Fruit fly (Drosophila melanogaster): Measurements from ENCODE around the gene Dpck.

Dpck gene

DNA sequence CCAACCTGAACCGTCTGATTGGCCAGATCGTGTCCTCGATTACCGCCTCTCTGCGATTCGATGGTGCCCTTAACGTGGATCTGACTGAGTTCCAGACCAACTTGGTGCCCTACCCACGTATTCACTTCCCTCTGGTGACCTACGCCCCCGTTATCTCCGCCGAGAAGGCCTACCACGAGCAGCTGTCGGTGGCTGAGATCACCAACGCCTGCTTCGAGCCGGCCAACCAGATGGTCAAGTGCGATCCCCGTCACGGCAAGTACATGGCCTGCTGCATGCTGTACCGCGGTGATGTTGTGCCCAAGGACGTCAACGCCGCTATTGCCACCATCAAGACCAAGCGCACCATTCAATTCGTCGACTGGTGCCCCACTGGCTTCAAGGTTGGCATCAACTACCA, 5.9 kb downstream of the Dpck start:
- no peak for TF ChIP-seq CG13204 (GFP tag; optimal IDR thresholded peaks at IDR 0.05)
- TF ChIP-seq Pif1B (GFP tag; optimal IDR thresholded peaks at IDR 0.05), result no peak
- TF ChIP-seq Ets98B (GFP tag; IDR thresholded peaks at IDR 0.05), result no peak
- no peak for TF ChIP-seq rn (GFP tag; IDR thresholded peaks at IDR 0.05)
- TF ChIP-seq CG8159 (tag; optimal IDR thresholded peaks at IDR 0.05), result no peak
- TF ChIP-seq CG4496 (GFP tag; IDR thresholded peaks at IDR 0.05), result no peak

DNA sequence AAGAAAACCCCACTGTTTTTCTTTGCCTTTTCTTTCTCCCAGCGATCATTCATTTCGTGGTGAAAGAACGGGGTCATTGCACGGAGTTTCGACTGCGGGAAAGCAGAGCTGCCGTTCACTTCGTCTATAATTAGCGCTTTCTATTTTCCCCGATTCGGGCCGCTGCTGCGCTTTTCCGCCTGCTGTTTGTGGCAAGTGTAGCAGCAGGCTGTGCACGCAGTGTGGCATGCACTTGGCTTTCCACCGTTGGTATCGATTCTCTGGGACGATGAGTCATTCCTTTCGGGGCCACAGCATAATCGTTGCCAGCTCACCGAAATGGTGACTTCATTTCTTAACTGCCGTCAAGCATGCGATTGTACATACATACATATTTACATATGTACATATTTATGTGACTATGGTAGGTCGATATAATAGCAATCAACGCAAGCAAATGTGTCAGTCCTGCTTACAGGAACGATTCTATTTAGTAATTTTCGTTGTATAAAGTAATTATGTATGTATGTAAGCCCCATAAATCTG, 6.9 kb downstream of the Dpck start:
- no peak for TF ChIP-seq CG10348 (GFP tag; IDR thresholded peaks at IDR 0.05)
- peak; percentile 20 for TF ChIP-seq Pif1A (GFP tag; optimal IDR thresholded peaks at IDR 0.05)
- TF ChIP-seq CG9948 (tag; optimal IDR thresholded peaks at IDR 0.05), result no peak
- no peak for TF ChIP-seq CG15710 (tag; optimal IDR thresholded peaks at IDR 0.05)
- no peak for TF ChIP-seq Pif1B (GFP tag; optimal IDR thresholded peaks at IDR 0.05)
- peak; percentile 53; the same call in 1 of the 3 replicates for TF ChIP-seq fd96Ca (GFP tag; IDR thresholded peaks at IDR 0.05)
- TF ChIP-seq CG17806 (tag; optimal IDR thresholded peaks at IDR 0.05), result no peak
- TF ChIP-seq CG4496 (GFP tag; IDR thresholded peaks at IDR 0.05), result 0 out of 3 replicates have a peak, but pooled peaks have one; percentile 15
- TF ChIP-seq CG13204 (GFP tag; optimal IDR thresholded peaks at IDR 0.05), result no peak
- TF ChIP-seq CG8159 (tag; optimal IDR thresholded peaks at IDR 0.05), result no peak
- TF ChIP-seq Snoo (tag; optimal IDR thresholded peaks at IDR 0.05), result no peak
- TF ChIP-seq CG14655 (GFP tag; optimal IDR thresholded peaks at IDR 0.05), result no peak
- TF ChIP-seq CG32121 (GFP tag; IDR thresholded peaks at IDR 0.05), result no peak
- no peak for TF ChIP-seq CG12605 (GFP tag; IDR thresholded peaks at IDR 0.05)
- no peak for TF ChIP-seq rn (GFP tag; IDR thresholded peaks at IDR 0.05)
- TF ChIP-seq D1 (tag; optimal IDR thresholded peaks at IDR 0.05), result no peak
- no peak for TF ChIP-seq gl (tag; optimal IDR thresholded peaks at IDR 0.05)
- peak; percentile 86 for TF ChIP-seq EcR (GFP tag; optimal IDR thresholded peaks at IDR 0.05)
- TF ChIP-seq Ets98B (GFP tag; IDR thresholded peaks at IDR 0.05), result no peak; the same call in 1 of the 2 replicates
- no peak for TF ChIP-seq CG8301 (tag; optimal IDR thresholded peaks at IDR 0.05)
- TF ChIP-seq CG34367 (tag; optimal IDR thresholded peaks at IDR 0.05), result no peak

DNA sequence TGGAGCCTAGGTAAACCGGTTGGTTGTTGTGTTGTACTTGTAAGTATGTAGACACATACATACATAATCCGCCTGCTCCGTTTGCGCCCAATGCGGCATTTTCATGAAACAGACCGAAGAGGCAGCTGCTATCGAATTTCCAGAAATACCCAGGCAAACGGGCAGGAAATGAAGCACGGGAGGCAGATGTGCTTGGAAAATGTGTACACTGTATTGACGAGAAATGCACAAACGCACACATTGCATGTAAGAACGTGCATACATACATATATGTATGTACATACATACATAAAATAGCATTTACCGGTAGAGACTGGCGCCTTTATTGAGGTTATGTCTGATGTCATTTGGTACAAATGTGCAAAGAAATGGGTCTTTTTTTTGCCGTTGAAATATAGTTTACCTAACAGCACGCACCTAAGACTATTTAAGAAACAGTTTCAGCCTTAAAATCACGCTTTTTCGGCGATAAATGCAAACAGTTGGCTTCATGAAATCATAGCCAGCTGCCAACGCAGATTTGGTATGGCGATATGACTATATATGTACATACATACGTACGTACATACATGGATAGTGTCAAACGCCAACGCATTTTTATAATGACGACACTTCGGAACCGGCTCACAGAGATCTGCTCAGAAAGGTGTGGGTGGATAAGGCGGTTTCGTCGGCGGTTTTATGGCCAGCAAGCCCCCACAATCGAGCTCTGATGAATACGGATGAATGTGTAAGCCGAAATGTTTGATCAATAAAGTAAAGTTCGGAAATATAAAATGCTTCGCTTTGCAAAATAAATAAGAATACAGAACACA, 7.7 kb downstream of the Dpck start:
- TF ChIP-seq Ets98B (GFP tag; IDR thresholded peaks at IDR 0.05) (no peak), CG8159 (tag; optimal IDR thresholded peaks at IDR 0.05) (peak; percentile 32), CG13204 (GFP tag; optimal IDR thresholded peaks at IDR 0.05) (no peak), CG12605 (GFP tag; IDR thresholded peaks at IDR 0.05) (no peak), EcR (GFP tag; optimal IDR thresholded peaks at IDR 0.05) (no peak), CG4496 (GFP tag; IDR thresholded peaks at IDR 0.05) (peak; percentile 45; the same call in 1 of the 3 replicates), CG9948 (tag; optimal IDR thresholded peaks at IDR 0.05) (no peak), CG10348 (GFP tag; IDR thresholded peaks at IDR 0.05) (no peak), CG34367 (tag; optimal IDR thresholded peaks at IDR 0.05) (no peak), gl (tag; optimal IDR thresholded peaks at IDR 0.05) (no peak)

DNA sequence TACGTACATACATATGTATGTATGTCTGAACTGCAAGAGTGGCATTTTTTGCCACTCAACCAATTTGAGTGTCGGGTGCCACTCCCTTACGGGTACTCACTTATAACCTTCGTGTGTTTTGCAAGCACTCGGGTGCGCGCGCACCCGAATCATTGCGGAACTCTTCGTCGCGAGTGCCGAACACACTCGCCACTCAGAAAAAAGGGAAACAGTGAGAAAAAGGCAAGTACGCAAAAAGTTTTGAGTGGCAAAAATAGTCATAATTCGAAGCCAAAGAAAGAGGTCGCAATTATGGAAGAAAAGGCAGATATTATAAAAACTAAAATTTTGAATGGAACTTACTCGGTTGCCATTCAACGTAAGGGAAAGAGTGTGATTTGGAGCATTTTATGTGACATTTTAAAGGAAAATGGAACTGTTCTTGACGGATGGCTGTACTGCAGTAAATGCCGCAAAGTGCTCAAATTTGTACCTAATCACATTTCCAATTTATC, 8.4 kb downstream of the Dpck start:
- TF ChIP-seq EcR (GFP tag; optimal IDR thresholded peaks at IDR 0.05), result no peak
- peak; percentile 5 for TF ChIP-seq CG17806 (tag; optimal IDR thresholded peaks at IDR 0.05)
- peak; percentile 10 for TF ChIP-seq CG15710 (tag; optimal IDR thresholded peaks at IDR 0.05)
- TF ChIP-seq Pif1A (GFP tag; optimal IDR thresholded peaks at IDR 0.05), result peak; percentile 6
- TF ChIP-seq CG32121 (GFP tag; IDR thresholded peaks at IDR 0.05), result peak; percentile 14; the same call in 1 of the 2 replicates
- TF ChIP-seq CG14655 (GFP tag; optimal IDR thresholded peaks at IDR 0.05), result no peak

DNA sequence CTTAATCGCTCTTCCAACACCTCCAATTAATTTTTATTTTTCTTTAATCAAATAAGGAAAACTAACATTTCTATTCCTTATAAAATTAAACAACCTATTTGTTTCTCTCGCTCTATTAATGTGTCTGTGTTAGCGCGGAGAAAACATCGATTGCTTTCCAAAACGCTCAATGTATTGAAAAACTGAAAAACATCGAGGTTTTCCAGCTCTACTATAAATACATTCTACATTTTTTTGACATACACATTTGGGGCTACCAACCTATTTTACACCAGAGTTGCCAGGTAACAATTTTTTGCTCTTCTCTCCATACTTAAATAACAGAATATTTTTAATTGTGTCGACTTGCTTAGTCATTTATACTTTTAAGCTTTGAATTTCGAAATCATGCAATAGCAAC, 9.9 kb downstream of the Dpck start:
- TF ChIP-seq D1 (tag; optimal IDR thresholded peaks at IDR 0.05), result no peak
- TF ChIP-seq EcR (GFP tag; optimal IDR thresholded peaks at IDR 0.05), result no peak
- TF ChIP-seq fd96Ca (GFP tag; IDR thresholded peaks at IDR 0.05), result no peak
- TF ChIP-seq Pif1B (GFP tag; optimal IDR thresholded peaks at IDR 0.05), result no peak
- TF ChIP-seq CG9948 (tag; optimal IDR thresholded peaks at IDR 0.05), result no peak
- TF ChIP-seq CG14655 (GFP tag; optimal IDR thresholded peaks at IDR 0.05), result no peak
- no peak for TF ChIP-seq Pif1A (GFP tag; optimal IDR thresholded peaks at IDR 0.05)
- no peak for TF ChIP-seq Ets98B (GFP tag; IDR thresholded peaks at IDR 0.05)
- TF ChIP-seq rn (GFP tag; IDR thresholded peaks at IDR 0.05), result no peak

DNA sequence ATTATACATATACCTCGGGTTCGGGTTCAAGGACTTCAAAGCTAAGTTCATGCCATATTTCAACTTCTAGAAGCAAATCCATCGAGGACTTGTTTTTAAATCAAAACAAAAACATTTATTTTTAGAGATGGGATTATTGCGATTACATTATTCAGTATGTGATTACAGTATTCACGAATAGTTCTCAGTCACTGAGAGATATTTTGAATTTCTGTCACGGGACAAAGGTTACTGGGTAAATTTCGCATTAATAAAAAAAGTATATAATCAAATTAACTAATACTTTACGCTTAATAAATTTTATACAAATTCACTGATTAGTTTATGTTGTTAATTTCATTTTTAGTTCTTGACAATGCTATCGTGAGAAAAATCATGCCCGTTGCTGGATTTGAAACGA, 11.6 kb downstream of the Dpck start:
- TF ChIP-seq CG34367 (tag; optimal IDR thresholded peaks at IDR 0.05) (no peak), rn (GFP tag; IDR thresholded peaks at IDR 0.05) (no peak), CG8159 (tag; optimal IDR thresholded peaks at IDR 0.05) (peak; percentile 31), D1 (tag; optimal IDR thresholded peaks at IDR 0.05) (no peak), CG12605 (GFP tag; IDR thresholded peaks at IDR 0.05) (0 out of 2 replicates have a peak, but pooled peaks have one; percentile 21), Snoo (tag; optimal IDR thresholded peaks at IDR 0.05) (peak; percentile 6), EcR (GFP tag; optimal IDR thresholded peaks at IDR 0.05) (no peak), CG8301 (tag; optimal IDR thresholded peaks at IDR 0.05) (no peak), CG14655 (GFP tag; optimal IDR thresholded peaks at IDR 0.05) (no peak), CG32121 (GFP tag; IDR thresholded peaks at IDR 0.05) (no peak), fd96Ca (GFP tag; IDR thresholded peaks at IDR 0.05) (no peak), CG17806 (tag; optimal IDR thresholded peaks at IDR 0.05) (no peak), CG4496 (GFP tag; IDR thresholded peaks at IDR 0.05) (0 out of 3 replicates have a peak, but pooled peaks have one; percentile 11), CG9948 (tag; optimal IDR thresholded peaks at IDR 0.05) (no peak), CG10348 (GFP tag; IDR thresholded peaks at IDR 0.05) (no peak), Ets98B (GFP tag; IDR thresholded peaks at IDR 0.05) (no peak), CG13204 (GFP tag; optimal IDR thresholded peaks at IDR 0.05) (no peak), gl (tag; optimal IDR thresholded peaks at IDR 0.05) (no peak), CG15710 (tag; optimal IDR thresholded peaks at IDR 0.05) (peak; percentile 27), Pif1B (GFP tag; optimal IDR thresholded peaks at IDR 0.05) (peak; percentile 8), Pif1A (GFP tag; optimal IDR thresholded peaks at IDR 0.05) (no peak)
